Fruit fly (Drosophila melanogaster) whole organism, embryonic: Measurements from ENCODE around the gene CCT3.

Experiments
- Atf3 ChIP-seq: fragments of 200-800 bp; sonication (Bioruptor generic); optimal IDR thresholded peaks from 3 replicates; lab custom pipeline; 2016; ENCODE audit warnings: missing biosample characterization, missing genetic modification characterization
- CG1024 ChIP-seq: fragments of 200-800 bp; sonication (Bioruptor generic); IDR thresholded peaks from 2 replicates; pipeline ENCODE4 v1.3.6; 2022; ENCODE audit warnings: missing biosample characterization, missing genetic modification characterization
- CG12236 ChIP-seq: fragments of 200-800 bp; sonication (Bioruptor generic); optimal IDR thresholded peaks from 2 replicates; lab custom pipeline; 2016; ENCODE audit warnings: missing biosample characterization, missing genetic modification characterization
- CG12942 ChIP-seq: fragments of 200-800 bp; sonication (Bioruptor generic); optimal IDR thresholded peaks from 3 replicates; lab custom pipeline; 2016; ENCODE audit warnings: missing biosample characterization, missing genetic modification characterization
- CG17328 ChIP-seq: fragments of 200-800 bp; sonication (Bioruptor generic); IDR thresholded peaks from 2 replicates; pipeline ENCODE4 v1.3.6; 2022; ENCODE audit warnings: missing biosample characterization, missing genetic modification characterization
- CG18262 ChIP-seq: fragments of 200-800 bp; optimal IDR thresholded peaks from 3 replicates; lab custom pipeline; 2019; ENCODE audit warnings: missing biosample characterization, mild to moderate bottlenecking, missing genetic modification characterization, moderate library complexity
- CG2129 ChIP-seq: fragments of 200-800 bp; sonication (Bioruptor generic); IDR thresholded peaks from 2 replicates; pipeline ENCODE4 v1.3.6; 2022; ENCODE audit warnings: missing biosample characterization, missing genetic modification characterization; ENCODE audit not compliant: partially characterized antibody
- CG30403 ChIP-seq: fragments of 200-800 bp; sonication (Bioruptor generic); optimal IDR thresholded peaks from 3 replicates; lab custom pipeline; 2016; ENCODE audit warnings: missing biosample characterization, missing genetic modification characterization
- CG32532 ChIP-seq: fragments of 200-800 bp; sonication (Bioruptor generic); IDR thresholded peaks from 2 replicates; pipeline ENCODE4 v1.3.6; 2022; ENCODE audit warnings: missing biosample characterization, missing genetic modification characterization
- CG3281 ChIP-seq: fragments of 200-800 bp; sonication (Bioruptor generic); optimal IDR thresholded peaks from 3 replicates; lab custom pipeline; 2017; ENCODE audit warnings: missing biosample characterization, mild to moderate bottlenecking, missing genetic modification characterization
- CG34376 ChIP-seq: fragments of 200-800 bp; sonication (Bioruptor generic); optimal IDR thresholded peaks from 2 replicates; lab custom pipeline; 2018; ENCODE audit warnings: missing biosample characterization, mild to moderate bottlenecking, missing genetic modification characterization
- CG6272 ChIP-seq: fragments of 200-800 bp; sonication (Bioruptor generic); IDR thresholded peaks from 2 replicates; pipeline ENCODE4 v1.3.6; 2022; ENCODE audit warnings: missing biosample characterization, missing genetic modification characterization
- CG9817 ChIP-seq: fragments of 200-800 bp; sonication (Bioruptor generic); optimal IDR thresholded peaks from 2 replicates; lab custom pipeline; 2018; ENCODE audit warnings: missing biosample characterization, mild to moderate bottlenecking, missing genetic modification characterization, moderate library complexity
- Camta ChIP-seq: fragments of 200-800 bp; sonication (Bioruptor generic); optimal IDR thresholded peaks from 2 replicates; lab custom pipeline; 2016; ENCODE audit warnings: missing biosample characterization, missing genetic modification characterization
- Chrac-16 ChIP-seq: fragments of 200-800 bp; sonication (Bioruptor generic); optimal IDR thresholded peaks from 3 replicates; lab custom pipeline; 2016; ENCODE audit warnings: missing biosample characterization, missing genetic modification characterization
- D19A ChIP-seq: fragments of 200-800 bp; optimal IDR thresholded peaks from 3 replicates; lab custom pipeline; 2019; ENCODE audit warnings: missing biosample characterization, mild to moderate bottlenecking, missing genetic modification characterization, moderate library complexity
- Dll ChIP-seq: fragments of 200-800 bp; sonication (Bioruptor generic); IDR thresholded peaks from 4 replicates; pipeline ENCODE4 v1.3.6; 2022; ENCODE audit warnings: missing biosample characterization, missing genetic modification characterization; ENCODE audit not compliant: partially characterized antibody
- Doc3 ChIP-seq: fragments of 200-800 bp; sonication (Bioruptor generic); IDR thresholded peaks from 3 replicates; pipeline ENCODE4 v1.3.6; 2022; ENCODE audit warnings: missing biosample characterization, missing genetic modification characterization; ENCODE audit not compliant: partially characterized antibody
- Dp ChIP-seq: fragments of 200-800 bp; sonication (Bioruptor generic); optimal IDR thresholded peaks from 2 replicates; lab custom pipeline; 2018; ENCODE audit warnings: missing biosample characterization, mild to moderate bottlenecking, missing genetic modification characterization, moderate library complexity
- Mad ChIP-seq: fragments of 200-800 bp; sonication (Bioruptor generic); optimal IDR thresholded peaks from 2 replicates; lab custom pipeline; 2016; ENCODE audit warnings: missing biosample characterization, missing genetic modification characterization
- Meics ChIP-seq: fragments of 200-800 bp; sonication (Bioruptor generic); optimal IDR thresholded peaks from 2 replicates; lab custom pipeline; 2017; ENCODE audit warnings: missing biosample characterization, mild to moderate bottlenecking, missing genetic modification characterization
- Nf-YB ChIP-seq: fragments of 200-800 bp; sonication (Bioruptor generic); optimal IDR thresholded peaks from 3 replicates; lab custom pipeline; 2019; ENCODE audit warnings: missing biosample characterization, mild to moderate bottlenecking, missing genetic modification characterization, moderate library complexity
- Rfx ChIP-seq: fragments of 200-800 bp; sonication (Bioruptor generic); IDR thresholded peaks from 2 replicates; pipeline ENCODE4 v1.3.6; 2022; ENCODE audit warnings: missing biosample characterization, missing genetic modification characterization
- Side ChIP-seq: fragments of 200-800 bp; sonication (Bioruptor generic); optimal IDR thresholded peaks from 2 replicates; lab custom pipeline; 2016; ENCODE audit warnings: missing biosample characterization, missing genetic modification characterization
- Ssrp ChIP-seq: fragments of 200-800 bp; sonication (Bioruptor generic); optimal IDR thresholded peaks from 2 replicates; lab custom pipeline; 2018; ENCODE audit warnings: missing biosample characterization, mild to moderate bottlenecking, missing genetic modification characterization, moderate library complexity
- Vsx1 ChIP-seq: fragments of 200-800 bp; sonication (Bioruptor generic); optimal IDR thresholded peaks from 2 replicates; lab custom pipeline; 2017; ENCODE audit warnings: missing biosample characterization, mild to moderate bottlenecking, missing genetic modification characterization, missing genetic modification reagents
- ap ChIP-seq: fragments of 200-800 bp; sonication (Bioruptor generic); IDR thresholded peaks from 2 replicates; pipeline ENCODE4 v1.3.6; 2022; ENCODE audit warnings: missing biosample characterization, missing genetic modification characterization
- az2 ChIP-seq: fragments of 200-800 bp; sonication (Bioruptor generic); optimal IDR thresholded peaks from 3 replicates; lab custom pipeline; 2016; ENCODE audit warnings: missing biosample characterization, missing genetic modification characterization
- bcd ChIP-seq: fragments of 200-800 bp; sonication (Bioruptor generic); optimal IDR thresholded peaks from 2 replicates; lab custom pipeline; 2017; ENCODE audit warnings: missing biosample characterization, mild to moderate bottlenecking, missing genetic modification characterization
- br ChIP-seq: fragments of >200 bp; optimal IDR thresholded peaks from 2 replicates; lab custom pipeline; 2017
- cg ChIP-seq: fragments of 200-800 bp; sonication (Bioruptor generic); optimal IDR thresholded peaks from 3 replicates; lab custom pipeline; 2019; ENCODE audit warnings: missing biosample characterization, mild to moderate bottlenecking, missing genetic modification characterization, moderate library complexity
- chinmo ChIP-seq: fragments of 200-800 bp; sonication (Bioruptor generic); IDR thresholded peaks from 4 replicates; pipeline ENCODE4 v1.3.6; 2022; ENCODE audit warnings: missing biosample characterization, missing genetic modification characterization; ENCODE audit not compliant: partially characterized antibody
- crol ChIP-seq: fragments of 200-800 bp; sonication (Bioruptor generic); IDR thresholded peaks from 2 replicates; pipeline ENCODE4 v1.3.6; 2022; ENCODE audit warnings: missing biosample characterization, missing genetic modification characterization
- fu2 ChIP-seq: fragments of 200-800 bp; sonication (Bioruptor generic); optimal IDR thresholded peaks from 2 replicates; lab custom pipeline; 2016; ENCODE audit warnings: missing biosample characterization, missing genetic modification characterization
- ken ChIP-seq: fragments of 200-800 bp; sonication (Bioruptor generic); IDR thresholded peaks from 3 replicates; pipeline ENCODE4 v1.3.6; 2022; ENCODE audit warnings: missing biosample characterization, missing genetic modification characterization
- maf-S ChIP-seq: fragments of 200-800 bp; sonication (Bioruptor generic); optimal IDR thresholded peaks from 2 replicates; lab custom pipeline; 2016; ENCODE audit warnings: missing biosample characterization, missing genetic modification characterization
- mam ChIP-seq: fragments of 200-800 bp; sonication (Bioruptor generic); optimal IDR thresholded peaks from 3 replicates; lab custom pipeline; 2016; ENCODE audit warnings: missing biosample characterization, missing genetic modification characterization
- nerfin-1 ChIP-seq: fragments of 200-800 bp; sonication (Bioruptor generic); optimal IDR thresholded peaks from 3 replicates; lab custom pipeline; 2019; ENCODE audit warnings: missing biosample characterization, mild to moderate bottlenecking, missing genetic modification characterization, moderate library complexity
- pan ChIP-seq, 4 experiments: fragments of >200 bp in 3 of 4; fragments of 200-800 bp in 1 of 4; sonication (Bioruptor generic) in 1 of 4; optimal IDR thresholded peaks in 3 of 4; IDR thresholded peaks in 1 of 4; 2 replicates each; pipeline versions ENCODE4 v1.3.6 to Lab custom; 2017 to 2022; ENCODE audit warnings: missing biosample characterization in 2 of 4, missing genetic modification characterization in 2 of 4, mixed read lengths in 1 of 4
- sc ChIP-seq, 3 experiments: fragments of >200 bp in 2 of 3; fragments of 200-800 bp in 1 of 3; sonication (Bioruptor generic) in 1 of 3; optimal IDR thresholded peaks; 2 replicates in 2 of 3; 3 replicates in 1 of 3; lab custom pipeline; 2017; ENCODE audit warnings: mild to moderate bottlenecking in 1 of 3, missing biosample characterization in 1 of 3, missing genetic modification characterization in 1 of 3, missing genetic modification reagents in 1 of 3
- sisA ChIP-seq: fragments of 200-800 bp; sonication (Bioruptor generic); IDR thresholded peaks from 2 replicates; pipeline ENCODE4 v1.3.6; 2022; ENCODE audit warnings: missing biosample characterization, missing genetic modification characterization
- ssp ChIP-seq: fragments of 200-800 bp; sonication (Bioruptor generic); IDR thresholded peaks from 2 replicates; pipeline ENCODE4 v1.3.6; 2022; ENCODE audit warnings: missing biosample characterization, missing genetic modification characterization
- tin ChIP-seq: fragments of 200-800 bp; sonication (Bioruptor generic); optimal IDR thresholded peaks from 3 replicates; lab custom pipeline; 2016; ENCODE audit warnings: missing biosample characterization, missing genetic modification characterization
- trem ChIP-seq: fragments of 200-800 bp; optimal IDR thresholded peaks from 3 replicates; lab custom pipeline; 2019; ENCODE audit warnings: missing biosample characterization, mild to moderate bottlenecking, missing genetic modification characterization, moderate library complexity
- trh ChIP-seq: fragments of 200-800 bp; sonication (Bioruptor generic); optimal IDR thresholded peaks from 2 replicates; lab custom pipeline; 2016; ENCODE audit warnings: missing biosample characterization, missing genetic modification characterization
- twi ChIP-seq: fragments of 200-800 bp; optimal IDR thresholded peaks from 2 replicates; lab custom pipeline; 2019; ENCODE audit warnings: missing biosample characterization, mild to moderate bottlenecking, missing genetic modification characterization, moderate library complexity
- vfl ChIP-seq: fragments of 200-800 bp; sonication (Bioruptor generic); optimal IDR thresholded peaks from 2 replicates; lab custom pipeline; 2016; ENCODE audit warnings: missing biosample characterization, missing genetic modification characterization
- vnd ChIP-seq: fragments of 200-800 bp; sonication (Bioruptor generic); IDR thresholded peaks from 3 replicates; pipeline ENCODE4 v1.3.6; 2022; ENCODE audit warnings: missing biosample characterization, missing genetic modification characterization; ENCODE audit not compliant: partially characterized antibody

CCT3 gene

DNA sequence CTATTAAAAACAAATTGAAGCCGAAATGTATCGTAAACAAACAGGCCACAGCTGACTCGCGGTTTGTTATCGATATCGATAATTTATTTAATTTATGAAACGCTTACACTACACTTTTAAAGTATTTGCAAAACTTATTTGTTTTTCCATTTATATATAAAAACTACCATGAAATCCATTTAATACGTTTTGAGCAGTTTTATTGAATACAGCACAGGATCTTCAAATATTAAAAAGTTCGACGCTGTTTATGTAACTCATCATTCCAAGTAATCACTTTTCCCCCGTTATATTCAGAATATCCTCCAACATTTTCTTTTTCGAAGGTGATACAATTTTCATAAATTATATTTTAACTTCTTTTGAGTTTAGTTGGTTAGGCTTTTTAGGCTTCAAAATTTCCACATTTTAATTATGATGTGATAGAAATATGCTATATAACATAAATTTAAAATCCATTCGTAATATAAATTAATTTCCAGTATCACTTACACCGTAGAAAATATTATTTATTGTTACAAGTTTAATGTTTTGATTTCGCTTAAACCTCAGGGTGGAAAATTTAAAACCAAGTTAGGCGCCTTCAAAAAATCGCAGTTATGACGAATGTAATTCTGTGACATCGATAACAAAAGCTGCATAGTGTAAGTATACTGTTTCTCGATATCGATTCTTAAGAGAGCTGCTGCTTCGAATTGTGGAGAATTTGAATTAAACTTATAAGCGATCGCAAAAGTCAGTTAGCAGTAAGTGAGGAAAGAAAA is at the start of gene CCT3, which contains the start of gene CG10324 (continued):
- TF ChIP-seq Dp (peak; percentile 79), Side (GFP tag; lab: Kevin White, UChicago) (peak; percentile 11), ssp (GFP tag; lab: Robert Waterston, UW) (peak; percentile 90), CG1024 (GFP tag; lab: Robert Waterston, UW) (peak; percentile 43; the same call in 1 of the 2 replicates), CG32532 (GFP tag; lab: Robert Waterston, UW) (peak; percentile 74), CG9817 (tag; lab: Kevin White, UChicago) (peak; percentile 80), bcd (peak; percentile 62), vfl (GFP tag; lab: Kevin White, UChicago) (peak; percentile 22), az2 (peak; percentile 61), Vsx1 (no peak), cg (GFP tag; lab: Kevin White, UChicago) (no peak), sc (optimal IDR thresholded peaks at IDR 0.05; lab: Kevin White, UChicago) (no peak), sc (GFP tag; optimal IDR thresholded peaks at IDR 0.05; lab: Kevin White, UChicago) (peak; percentile 50), CG18262 (peak; percentile 78), Atf3 (GFP tag; lab: Kevin White, UChicago) (peak; percentile 22), Nf-YB (GFP tag; lab: Kevin White, UChicago) (peak; percentile 42), CG12942 (GFP tag; lab: Kevin White, UChicago) (peak; percentile 31), ap (peak; percentile 58), mam (GFP tag; lab: Kevin White, UChicago) (peak; percentile 45), Ssrp (tag; lab: Kevin White, UChicago) (peak; percentile 73), Dll (GFP tag; lab: Robert Waterston, UW) (peak; percentile 71), Mad (peak; percentile 60), CG3281 (GFP tag; lab: Kevin White, UChicago) (peak; percentile 72), trh (peak; percentile 15), Camta (peak; percentile 55), CG30403 (peak; percentile 80), fu2 (peak; percentile 39), crol (GFP tag; lab: Robert Waterston, UW) (no peak), vnd (GFP tag; lab: Robert Waterston, UW) (peak; percentile 77), pan (optimal IDR thresholded peaks at IDR 0.05; lab: Kevin White, UChicago) (no peak), pan (GFP tag; optimal IDR thresholded peaks at IDR 0.05 in 1 of 2, IDR thresholded peaks at IDR 0.05 in 1 of 2) (peak in 1 of 2 experiments; percentile 72), Chrac-16 (GFP tag; lab: Kevin White, UChicago) (peak; percentile 52), CG2129 (GFP tag; lab: Robert Waterston, UW) (no peak), Rfx (peak; percentile 71), Meics (peak; percentile 79), CG34376 (GFP tag; lab: Kevin White, UChicago) (peak; percentile 43), twi (tag; lab: Kevin White, UChicago) (peak; percentile 62), trem (tag; lab: Kevin White, UChicago) (peak; percentile 46), chinmo (GFP tag; lab: Robert Waterston, UW) (0 out of 4 replicates have a peak, but pooled peaks have one; percentile 29), sisA (peak; percentile 49), br (lab: Kevin White, UChicago) (no peak), tin (GFP tag; lab: Kevin White, UChicago) (peak; percentile 50), CG6272 (GFP tag; lab: Robert Waterston, UW) (no peak), CG12236 (no peak), Doc3 (peak; percentile 62), CG17328 (GFP tag; lab: Robert Waterston, UW) (peak; percentile 40; the same call in 1 of the 2 replicates), nerfin-1 (tag; lab: Kevin White, UChicago) (peak; percentile 60), ken (GFP tag; lab: Robert Waterston, UW) (peak; percentile 74; the same call in 2 of the 3 replicates), maf-S (peak; percentile 34), D19A (tag; lab: Kevin White, UChicago) (peak; percentile 62)
